Fruit fly (Drosophila melanogaster) whole organism, pupa: ENCODE measurements around the gene Act5C.
A peak's percentile ranks its signal among the peaks of the same experiment; 100 is the strongest.

ENCODE experiments used
- CG10348 ChIP-seq: fragments of 200-800 bp; sonication (Bioruptor generic); IDR thresholded peaks from 2 replicates; pipeline ENCODE4 v1.3.6; 2022; ENCODE audit warnings: missing biosample characterization, missing genetic modification characterization
- CG12605 ChIP-seq: fragments of 200-800 bp; sonication (Bioruptor generic); IDR thresholded peaks from 2 replicates; pipeline ENCODE4 v1.3.6; 2022; ENCODE audit warnings: missing biosample characterization, missing genetic modification characterization
- CG13204 ChIP-seq: fragments of 200-800 bp; sonication (Bioruptor generic); optimal IDR thresholded peaks from 2 replicates; lab custom pipeline; 2018; ENCODE audit warnings: missing biosample characterization, mild to moderate bottlenecking, missing genetic modification characterization, moderate library complexity
- CG14655 ChIP-seq: fragments of 200-800 bp; sonication (Bioruptor generic); optimal IDR thresholded peaks from 3 replicates; lab custom pipeline; 2017; ENCODE audit warnings: mild to moderate bottlenecking, missing biosample characterization, missing genetic modification reagents, missing genetic modification characterization
- CG15710 ChIP-seq: fragments of 200-800 bp; sonication (Bioruptor generic); optimal IDR thresholded peaks from 2 replicates; lab custom pipeline; 2018; ENCODE audit warnings: missing biosample characterization, mild to moderate bottlenecking, missing genetic modification characterization, moderate library complexity
- CG17806 ChIP-seq: fragments of 200-800 bp; sonication (Bioruptor generic); optimal IDR thresholded peaks from 2 replicates; lab custom pipeline; 2018; ENCODE audit warnings: missing biosample characterization, mild to moderate bottlenecking, missing genetic modification characterization, moderate library complexity
- CG32121 ChIP-seq: fragments of 200-800 bp; sonication (Bioruptor generic); IDR thresholded peaks from 2 replicates; pipeline ENCODE4 v1.3.6; 2022; ENCODE audit warnings: missing biosample characterization, missing genetic modification characterization
- CG34367 ChIP-seq: fragments of 200-800 bp; sonication (Bioruptor generic); optimal IDR thresholded peaks from 2 replicates; lab custom pipeline; 2018; ENCODE audit warnings: missing biosample characterization, mild to moderate bottlenecking, missing genetic modification characterization
- CG4496 ChIP-seq: fragments of 200-800 bp; sonication (Bioruptor generic); IDR thresholded peaks from 3 replicates; pipeline ENCODE4 v1.3.6; 2022; ENCODE audit warnings: missing biosample characterization, missing genetic modification characterization
- CG8159 ChIP-seq: fragments of 200-800 bp; sonication (Bioruptor generic); optimal IDR thresholded peaks from 3 replicates; lab custom pipeline; 2018; ENCODE audit warnings: missing biosample characterization, mild to moderate bottlenecking, missing genetic modification characterization, moderate library complexity
- CG8301 ChIP-seq: fragments of 200-800 bp; sonication (Bioruptor generic); optimal IDR thresholded peaks from 2 replicates; lab custom pipeline; 2018; ENCODE audit warnings: missing biosample characterization, mild to moderate bottlenecking, missing genetic modification characterization
- CG9948 ChIP-seq: fragments of 200-800 bp; sonication (Bioruptor generic); optimal IDR thresholded peaks from 2 replicates; lab custom pipeline; 2018; ENCODE audit warnings: missing biosample characterization, mild to moderate bottlenecking, missing genetic modification characterization, moderate library complexity
- D1 ChIP-seq: fragments of 200-800 bp; sonication (Bioruptor generic); optimal IDR thresholded peaks from 2 replicates; lab custom pipeline; 2018; ENCODE audit warnings: missing biosample characterization, mild to moderate bottlenecking, missing genetic modification characterization, moderate library complexity
- EcR ChIP-seq: fragments of 200-800 bp; sonication (Bioruptor generic); optimal IDR thresholded peaks from 3 replicates; lab custom pipeline; 2019; ENCODE audit warnings: missing biosample characterization, missing genetic modification characterization, mild to moderate bottlenecking, moderate library complexity, missing genetic modification reagents
- Ets98B ChIP-seq: fragments of 200-800 bp; sonication (Bioruptor generic); IDR thresholded peaks from 2 replicates; pipeline ENCODE4 v1.3.6; 2022; ENCODE audit warnings: missing biosample characterization, missing genetic modification characterization
- Pif1A ChIP-seq: fragments of 200-800 bp; sonication (Bioruptor generic); optimal IDR thresholded peaks from 3 replicates; lab custom pipeline; 2016; ENCODE audit warnings: missing biosample characterization, missing genetic modification characterization
- Pif1B ChIP-seq: fragments of 200-800 bp; sonication (Bioruptor generic); optimal IDR thresholded peaks from 3 replicates; lab custom pipeline; 2016; ENCODE audit warnings: missing biosample characterization, missing genetic modification characterization
- Snoo ChIP-seq: fragments of 200-800 bp; sonication (Bioruptor generic); optimal IDR thresholded peaks from 3 replicates; lab custom pipeline; 2017; ENCODE audit warnings: missing biosample characterization, mild to moderate bottlenecking, missing genetic modification characterization, inconsistent platforms
- fd96Ca ChIP-seq: fragments of 200-800 bp; sonication (Bioruptor generic); IDR thresholded peaks from 3 replicates; pipeline ENCODE4 v1.3.6; 2022; ENCODE audit warnings: missing biosample characterization, missing genetic modification characterization
- gl ChIP-seq: fragments of 200-800 bp; sonication (Bioruptor generic); optimal IDR thresholded peaks from 2 replicates; lab custom pipeline; 2018; ENCODE audit warnings: missing biosample characterization, mild to moderate bottlenecking, missing genetic modification characterization
- rn ChIP-seq: fragments of 200-800 bp; sonication (Bioruptor generic); IDR thresholded peaks from 2 replicates; pipeline ENCODE4 v1.3.6; 2022; ENCODE audit warnings: missing biosample characterization, missing genetic modification characterization

The Act5C gene

dm6 chrX:5888933-5889332 lies 11.7 kb upstream of the Act5C start:
- TF ChIP-seq Snoo (tag; lab: Kevin White, UChicago) (no peak), CG14655 (GFP tag; lab: Kevin White, UChicago) (no peak)

- TF ChIP-seq CG10348 (GFP tag; lab: Robert Waterston, UW) (no peak), rn (GFP tag; lab: Robert Waterston, UW) (no peak), fd96Ca (GFP tag; lab: Robert Waterston, UW) (peak; percentile 39; the same call in 1 of the 3 replicates), CG32121 (GFP tag; lab: Robert Waterston, UW) (peak; percentile 18; the same call in 1 of the 2 replicates), CG13204 (no peak), Pif1A (GFP tag; lab: Kevin White, UChicago) (no peak), Snoo (tag; lab: Kevin White, UChicago) (no peak), D1 (tag; lab: Kevin White, UChicago) (no peak), gl (tag; lab: Kevin White, UChicago) (no peak), CG8301 (tag; lab: Kevin White, UChicago) (peak; percentile 77), CG15710 (no peak), CG12605 (GFP tag; lab: Robert Waterston, UW) (no peak; the same call in none of the 2 replicates), CG9948 (tag; lab: Kevin White, UChicago) (peak; percentile 46), Pif1B (GFP tag; lab: Kevin White, UChicago) (no peak), CG8159 (tag; lab: Kevin White, UChicago) (peak; percentile 18), CG14655 (GFP tag; lab: Kevin White, UChicago) (peak; percentile 82), Ets98B (GFP tag; lab: Robert Waterston, UW) (peak; percentile 51; the same call in 1 of the 2 replicates), EcR (GFP tag; lab: Kevin White, UChicago) (no peak), CG34367 (tag; lab: Kevin White, UChicago) (no peak), CG4496 (peak; percentile 83), CG17806 (tag; lab: Kevin White, UChicago) (peak; percentile 57)
- TF ChIP-seq, all 21 proteins: peak for 9
These were observed 8.8 kb upstream of the Act5C start for dm6 chrX:5891666-5892444.

DNA sequence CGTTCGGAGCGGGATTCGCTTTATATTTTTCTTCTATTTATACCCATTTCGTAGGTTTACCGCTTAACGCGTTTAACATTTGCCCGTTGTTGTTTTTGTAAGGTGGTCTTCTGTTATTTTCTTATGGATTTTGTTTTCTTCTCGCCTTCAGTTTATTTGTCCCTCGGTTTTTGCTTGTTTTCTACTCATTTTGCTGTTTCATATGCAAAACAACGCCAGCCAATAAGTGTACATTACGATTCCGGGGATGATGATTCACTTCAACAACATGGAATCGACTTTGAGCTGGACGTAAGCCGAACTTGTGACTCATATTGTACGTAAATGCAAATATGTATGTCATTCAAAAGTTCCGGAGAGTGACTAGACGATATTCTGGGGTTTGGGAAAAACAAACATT lies 8.1 kb upstream of the Act5C start:
- no peak for TF ChIP-seq CG8159 (tag; lab: Kevin White, UChicago)
- no peak for TF ChIP-seq CG9948 (tag; lab: Kevin White, UChicago)
- no peak for TF ChIP-seq Snoo (tag; lab: Kevin White, UChicago)
- no peak for TF ChIP-seq EcR (GFP tag; lab: Kevin White, UChicago)
- TF ChIP-seq CG13204 = no peak
- TF ChIP-seq, all 21 proteins: peak for 0

DNA sequence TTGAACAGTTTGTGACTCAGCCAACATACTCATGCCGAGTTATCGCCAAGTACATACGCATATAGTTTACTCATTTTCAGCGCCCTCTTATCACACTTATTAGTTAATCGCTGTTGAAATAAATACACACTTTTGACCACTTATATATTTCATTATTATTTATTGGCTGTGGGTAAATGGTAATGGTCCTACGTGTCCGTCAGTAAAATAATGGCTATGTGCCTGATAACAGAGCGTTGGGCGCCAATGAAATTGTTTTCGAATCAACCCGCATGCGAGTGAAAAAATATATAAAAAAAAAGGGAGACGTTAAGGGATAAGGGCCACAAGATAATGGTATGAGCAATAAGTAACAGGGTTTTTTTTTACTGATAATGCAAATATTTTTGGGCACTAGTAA lies 7.5 kb upstream of the Act5C start:
- no peak for TF ChIP-seq rn (GFP tag; lab: Robert Waterston, UW)
- no peak for TF ChIP-seq CG9948 (tag; lab: Kevin White, UChicago)
- no peak for TF ChIP-seq CG32121 (GFP tag; lab: Robert Waterston, UW)
- TF ChIP-seq gl (tag; lab: Kevin White, UChicago) = no peak
- TF ChIP-seq Ets98B (GFP tag; lab: Robert Waterston, UW) = no peak
- no peak for TF ChIP-seq CG10348 (GFP tag; lab: Robert Waterston, UW)
- no peak for TF ChIP-seq CG8301 (tag; lab: Kevin White, UChicago)
- no peak for TF ChIP-seq CG4496
- TF ChIP-seq Pif1B (GFP tag; lab: Kevin White, UChicago) = no peak
- TF ChIP-seq CG12605 (GFP tag; lab: Robert Waterston, UW) = no peak
- TF ChIP-seq, all 21 proteins: peak for 0

dm6 chrX:5894529-5895487 lies 5.9 kb upstream of the Act5C start:
- no peak for TF ChIP-seq EcR (GFP tag; lab: Kevin White, UChicago)
- TF ChIP-seq Snoo (tag; lab: Kevin White, UChicago) = no peak
- TF ChIP-seq CG34367 (tag; lab: Kevin White, UChicago) = peak; percentile 24
- TF ChIP-seq CG12605 (GFP tag; lab: Robert Waterston, UW) = no peak
- no peak for TF ChIP-seq CG32121 (GFP tag; lab: Robert Waterston, UW)
- TF ChIP-seq D1 (tag; lab: Kevin White, UChicago) = no peak
- no peak for TF ChIP-seq CG15710
- TF ChIP-seq CG8301 (tag; lab: Kevin White, UChicago) = peak; percentile 29
- no peak for TF ChIP-seq CG10348 (GFP tag; lab: Robert Waterston, UW)
- peak; percentile 38 for TF ChIP-seq Pif1B (GFP tag; lab: Kevin White, UChicago)
- TF ChIP-seq CG14655 (GFP tag; lab: Kevin White, UChicago) = peak; percentile 33
- TF ChIP-seq Ets98B (GFP tag; lab: Robert Waterston, UW) = 0 out of 2 replicates have a peak, but pooled peaks have one; percentile 31
- peak; percentile 15 for TF ChIP-seq Pif1A (GFP tag; lab: Kevin White, UChicago)
- no peak for TF ChIP-seq rn (GFP tag; lab: Robert Waterston, UW)
- TF ChIP-seq CG17806 (tag; lab: Kevin White, UChicago) = peak; percentile 3
- 0 out of 3 replicates have a peak, but pooled peaks have one; percentile 25 for TF ChIP-seq CG4496
- peak; percentile 42 for TF ChIP-seq CG8159 (tag; lab: Kevin White, UChicago)
- TF ChIP-seq gl (tag; lab: Kevin White, UChicago) = no peak
- peak; percentile 4 for TF ChIP-seq CG9948 (tag; lab: Kevin White, UChicago)
- no peak for TF ChIP-seq CG13204
- no peak for TF ChIP-seq fd96Ca (GFP tag; lab: Robert Waterston, UW)
